Worm (Caenorhabditis elegans) whole organism, L3 larva: ENCODE measurements around the gene nipi-3.

Experiments used
- R02D3.7 ChIP-seq: fragments of 150-350 bp; optimal IDR thresholded peaks from 2 replicates; lab custom pipeline; 2014; ENCODE audit warnings: missing biosample characterization, missing genetic modification characterization
- aly-2 ChIP-seq: fragments of 150-350 bp; optimal IDR thresholded peaks from 2 replicates; lab custom pipeline; 2014; ENCODE audit warnings: missing biosample characterization, missing genetic modification characterization
- ceh-28 ChIP-seq: fragments of 150-350 bp; optimal IDR thresholded peaks from 2 replicates; lab custom pipeline; 2014; ENCODE audit warnings: missing biosample characterization, missing genetic modification reagents, missing genetic modification characterization
- ceh-82 ChIP-seq: fragments of 150-350 bp; optimal IDR thresholded peaks from 2 replicates; lab custom pipeline; 2014; ENCODE audit warnings: missing biosample characterization, missing genetic modification characterization
- daf-12 ChIP-seq: fragments of 150-350 bp; optimal IDR thresholded peaks from 2 replicates; lab custom pipeline; 2014; ENCODE audit warnings: missing biosample characterization, missing genetic modification reagents, missing genetic modification characterization
- egl-27 ChIP-seq: sonication (generic microtip); optimal IDR thresholded peaks from 4 replicates; lab custom pipeline; 2017; ENCODE audit warnings: missing biosample characterization, missing genetic modification reagents, missing genetic modification characterization
- elt-2 ChIP-seq: sonication (generic microtip); optimal IDR thresholded peaks from 2 replicates; lab custom pipeline; 2016; ENCODE audit warnings: missing genetic modification reagents, mild to moderate bottlenecking, missing genetic modification characterization, missing compliant biosample characterization
- elt-3 ChIP-seq, 3 experiments: fragments of 150-350 bp in 1 of 3; sonication (generic microtip) in 2 of 3; optimal IDR thresholded peaks; 2 replicates in 2 of 3; 4 replicates in 1 of 3; lab custom pipeline; 2014 to 2017; ENCODE audit warnings: missing biosample characterization in 3 of 3, missing genetic modification characterization in 3 of 3
- eor-1 ChIP-seq, 2 experiments: fragments of 150-350 bp; optimal IDR thresholded peaks; 2 replicates each; lab custom pipeline; 2014 to 2018; ENCODE audit warnings: missing biosample characterization in 2 of 2, missing genetic modification characterization in 2 of 2
- fkh-10 ChIP-seq: sonication (generic microtip); optimal IDR thresholded peaks from 2 replicates; lab custom pipeline; 2017; ENCODE audit warnings: missing biosample characterization, missing genetic modification reagents, missing genetic modification characterization
- fos-1 ChIP-seq: fragments of 150-350 bp; optimal IDR thresholded peaks from 2 replicates; lab custom pipeline; 2014; ENCODE audit warnings: missing biosample characterization, missing genetic modification characterization
- hmg-11 ChIP-seq: sonication (generic microtip); optimal IDR thresholded peaks from 2 replicates; lab custom pipeline; 2016; ENCODE audit warnings: missing genetic modification characterization, missing compliant biosample characterization
- jun-1 ChIP-seq: fragments of 150-350 bp; optimal IDR thresholded peaks from 2 replicates; lab custom pipeline; 2014; ENCODE audit warnings: missing biosample characterization, missing genetic modification reagents, missing genetic modification characterization
- lin-15B ChIP-seq: fragments of 150-350 bp; optimal IDR thresholded peaks from 2 replicates; lab custom pipeline; 2014; ENCODE audit warnings: missing biosample characterization, missing genetic modification characterization
- lin-39 ChIP-seq: fragments of 150-350 bp; optimal IDR thresholded peaks from 2 replicates; lab custom pipeline; 2018; ENCODE audit warnings: missing biosample characterization, missing genetic modification reagents, missing genetic modification characterization
- lsy-12 ChIP-seq: sonication (generic microtip); optimal IDR thresholded peaks from 2 replicates; lab custom pipeline; 2016; ENCODE audit warnings: mild to moderate bottlenecking, missing genetic modification characterization, missing compliant biosample characterization
- mdl-1 ChIP-seq: fragments of 150-350 bp; optimal IDR thresholded peaks from 2 replicates; lab custom pipeline; 2014; ENCODE audit warnings: missing biosample characterization, missing genetic modification characterization
- mml-1 ChIP-seq: fragments of 150-350 bp; sonication (generic microtip); optimal IDR thresholded peaks from 3 replicates; lab custom pipeline; 2014; ENCODE audit warnings: missing biosample characterization, missing genetic modification characterization
- nfya-1 ChIP-seq: sonication (generic microtip); optimal IDR thresholded peaks from 2 replicates; lab custom pipeline; 2017; ENCODE audit warnings: missing genetic modification characterization, mild to moderate bottlenecking, missing compliant biosample characterization, antibody characterized with exemption, moderate library complexity; ENCODE audit not compliant: insufficient read depth
- nhr-11 ChIP-seq: fragments of 150-350 bp; optimal IDR thresholded peaks from 2 replicates; lab custom pipeline; 2014; ENCODE audit warnings: missing biosample characterization, missing genetic modification characterization
- nhr-12 ChIP-seq: fragments of 150-350 bp; optimal IDR thresholded peaks from 2 replicates; lab custom pipeline; 2014; ENCODE audit warnings: missing biosample characterization, missing genetic modification characterization
- nhr-23 ChIP-seq: fragments of 150-350 bp; optimal IDR thresholded peaks from 2 replicates; lab custom pipeline; 2014; ENCODE audit warnings: missing biosample characterization, missing genetic modification reagents, missing genetic modification characterization
- nhr-237 ChIP-seq: fragments of 150-350 bp; optimal IDR thresholded peaks from 2 replicates; lab custom pipeline; 2014; ENCODE audit warnings: missing biosample characterization, missing genetic modification characterization
- nhr-25 ChIP-seq: sonication (generic microtip); optimal IDR thresholded peaks from 2 replicates; lab custom pipeline; 2017; ENCODE audit warnings: missing biosample characterization, missing genetic modification characterization
- nhr-43 ChIP-seq: sonication (generic microtip); optimal IDR thresholded peaks from 2 replicates; lab custom pipeline; 2016; ENCODE audit warnings: mild to moderate bottlenecking, missing genetic modification characterization, missing compliant biosample characterization; ENCODE audit not compliant: poor library complexity, severe bottlenecking
- nhr-76 ChIP-seq: fragments of 150-350 bp; sonication (generic microtip); optimal IDR thresholded peaks from 5 replicates; lab custom pipeline; 2014; ENCODE audit warnings: missing biosample characterization, missing genetic modification characterization
- nhr-77 ChIP-seq: fragments of 150-350 bp; optimal IDR thresholded peaks from 2 replicates; lab custom pipeline; 2014; ENCODE audit warnings: missing biosample characterization, missing genetic modification characterization
- pha-4 ChIP-seq: fragments of 150-350 bp; optimal IDR thresholded peaks from 2 replicates; lab custom pipeline; 2014; ENCODE audit warnings: missing biosample characterization, missing genetic modification reagents, missing genetic modification characterization
- pqm-1 ChIP-seq: fragments of 150-350 bp; optimal IDR thresholded peaks from 2 replicates; lab custom pipeline; 2017; ENCODE audit warnings: missing biosample characterization, missing genetic modification characterization, inconsistent platforms
- sea-2 ChIP-seq: fragments of 150-350 bp; sonication (generic microtip); optimal IDR thresholded peaks from 4 replicates; lab custom pipeline; 2014; ENCODE audit warnings: missing biosample characterization, missing genetic modification reagents, missing genetic modification characterization
- snpc-4 ChIP-seq: fragments of 150-350 bp; optimal IDR thresholded peaks from 2 replicates; lab custom pipeline; 2014; ENCODE audit warnings: missing biosample characterization, missing genetic modification characterization
- tbx-2 ChIP-seq: sonication (generic microtip); optimal IDR thresholded peaks from 2 replicates; lab custom pipeline; 2016; ENCODE audit warnings: mild to moderate bottlenecking, missing genetic modification characterization, missing compliant biosample characterization
- unc-39 ChIP-seq: sonication (generic microtip); optimal IDR thresholded peaks from 4 replicates; lab custom pipeline; 2017; ENCODE audit warnings: missing biosample characterization, missing genetic modification characterization
- ztf-4 ChIP-seq: fragments of 150-350 bp; optimal IDR thresholded peaks from 2 replicates; lab custom pipeline; 2014; ENCODE audit warnings: missing biosample characterization, missing genetic modification characterization

nipi-3 gene

DNA sequence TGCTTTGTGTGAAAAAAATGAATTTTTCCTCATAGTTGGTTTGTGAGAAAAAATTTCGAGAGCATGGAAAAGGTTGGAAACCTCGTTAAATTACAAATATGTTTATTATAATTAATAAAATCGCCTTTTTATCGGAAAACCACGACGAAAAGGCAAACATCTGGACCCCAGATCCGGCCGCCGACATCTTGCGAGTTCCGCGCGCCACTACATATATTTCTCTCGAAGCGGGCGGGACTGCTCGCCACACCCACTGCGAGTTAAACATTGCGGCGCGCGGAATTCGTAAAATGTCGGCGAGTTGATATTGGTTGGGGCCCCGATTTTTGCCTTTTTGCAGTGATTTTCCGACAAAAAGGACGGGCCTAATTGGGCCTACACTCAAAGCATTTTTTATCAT is 48.3 kb upstream of the nipi-3 start:
- peak; percentile 40 for TF ChIP-seq snpc-4 (tag; lab: Kevin White, UChicago)
- no peak for TF ChIP-seq jun-1 (tag; lab: Kevin White, UChicago)
- TF ChIP-seq, all 47 proteins: peak for 1

ce11 chrX:15564338-15564737 is 43.4 kb upstream of the nipi-3 start:
- TF ChIP-seq nfya-1 (tag; lab: Kevin White, UChicago), result peak; percentile 16
- TF ChIP-seq R02D3.7 (tag; lab: Kevin White, UChicago), result no peak
- no peak for TF ChIP-seq unc-39 (tag; lab: Kevin White, UChicago)
- no peak for TF ChIP-seq ztf-4
- no peak for TF ChIP-seq daf-12 (tag; lab: Kevin White, UChicago)
- TF ChIP-seq lin-39 (tag; lab: Kevin White, UChicago), result peak; percentile 59
- TF ChIP-seq nhr-11 (tag; lab: Kevin White, UChicago), result no peak
- TF ChIP-seq egl-27 (tag; lab: Kevin White, UChicago), result no peak
- TF ChIP-seq elt-3 (tag; optimal IDR thresholded peaks at IDR 0.05; lab: Kevin White, UChicago), result no peak
- no peak for TF ChIP-seq mdl-1 (tag; lab: Kevin White, UChicago)
- no peak for TF ChIP-seq sea-2 (GFP tag; lab: Kevin White, UChicago)
- TF ChIP-seq eor-1 (tag; optimal IDR thresholded peaks at IDR 0.05; lab: Kevin White, UChicago), result no peak
- no peak for TF ChIP-seq nhr-237 (tag; lab: Kevin White, UChicago)
- no peak for TF ChIP-seq ceh-82 (tag; lab: Kevin White, UChicago)
- TF ChIP-seq ceh-28 (tag; lab: Kevin White, UChicago), result no peak

DNA sequence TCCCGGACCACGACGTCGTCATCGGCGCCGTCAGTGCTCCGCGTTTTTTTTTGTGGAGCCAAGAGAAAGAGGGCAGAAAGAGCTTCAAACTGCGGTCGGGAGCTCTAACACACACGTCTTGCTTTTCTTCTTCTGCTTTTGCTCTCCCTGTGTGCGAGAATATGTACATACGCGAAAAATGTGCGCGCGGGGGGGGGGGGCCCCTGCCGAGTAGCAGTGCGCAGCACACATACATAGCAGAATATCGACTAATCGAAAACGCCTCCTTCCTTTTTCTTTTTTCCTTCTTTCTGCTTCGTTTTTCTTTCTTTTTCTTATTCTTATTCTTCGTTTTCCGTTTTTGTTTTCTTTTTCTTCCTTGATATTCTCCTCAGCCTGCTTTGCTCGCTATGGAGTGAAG is 41.1 kb upstream of the nipi-3 start:
- TF ChIP-seq sea-2 (GFP tag; lab: Kevin White, UChicago) (peak; percentile 59), nfya-1 (tag; lab: Kevin White, UChicago) (peak; percentile 67), lin-15B (tag; lab: Kevin White, UChicago) (no peak), snpc-4 (tag; lab: Kevin White, UChicago) (peak; percentile 22), fkh-10 (GFP tag; lab: Kevin White, UChicago) (peak; percentile 51), nhr-76 (tag; lab: Kevin White, UChicago) (no peak), fos-1 (no peak), nhr-23 (tag; lab: Kevin White, UChicago) (no peak), nhr-77 (tag; lab: Kevin White, UChicago) (no peak), hmg-11 (tag; lab: Kevin White, UChicago) (peak; percentile 87), lsy-12 (peak; percentile 11), lin-39 (tag; lab: Kevin White, UChicago) (peak; percentile 67)

DNA sequence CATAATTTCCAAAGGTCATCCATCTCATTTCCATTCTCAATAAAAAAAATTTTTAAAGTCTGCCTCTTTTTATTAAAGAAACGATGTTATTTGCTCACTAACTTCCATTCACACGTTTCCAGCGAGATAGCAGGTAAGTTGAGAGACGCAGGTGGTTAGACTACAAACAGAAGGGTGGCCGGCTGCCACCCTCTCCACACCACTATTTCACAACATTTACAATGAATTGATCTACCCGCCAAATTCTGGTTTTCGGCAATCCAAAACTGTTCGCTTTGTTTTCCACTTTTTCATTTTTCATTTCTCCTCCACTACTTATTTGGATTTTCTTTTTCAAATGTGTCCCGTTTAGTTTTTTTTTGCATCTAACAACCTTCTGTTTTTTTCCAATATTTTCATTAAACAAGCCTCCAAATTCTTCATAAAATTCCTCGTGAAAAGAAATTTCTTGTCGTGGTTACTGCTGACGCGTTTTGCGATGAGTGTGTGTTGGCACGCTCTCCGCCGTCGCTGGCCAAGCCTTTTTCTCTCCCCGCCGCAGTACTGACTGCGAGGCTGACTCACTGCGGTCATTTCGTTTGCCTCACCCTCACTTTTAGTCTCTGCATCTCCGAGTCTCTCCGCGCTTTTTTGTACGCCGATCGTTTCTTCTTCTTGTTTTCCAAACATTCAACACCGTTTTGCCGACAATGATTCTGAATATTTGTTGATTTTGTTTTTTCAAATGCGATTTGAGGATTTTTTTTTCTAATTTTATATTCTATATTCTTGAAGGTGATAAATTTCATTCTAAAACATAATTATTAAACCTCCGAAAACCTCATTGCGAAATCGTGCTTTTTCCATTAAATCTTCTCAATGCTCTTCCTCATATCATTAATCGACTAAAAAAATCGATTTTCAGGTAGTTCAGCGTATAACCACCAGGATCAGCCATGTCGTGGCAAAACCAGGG is 39.5 kb upstream of the nipi-3 start, which contains the start of gene dyn-1:
dyn-1 (plus strand) TSS at position 905 of the 955 bp plus-strand sequence.
- peak; percentile 47 for TF ChIP-seq lsy-12
- no peak for TF ChIP-seq aly-2 (tag; lab: Kevin White, UChicago)
- TF ChIP-seq mdl-1 (tag; lab: Kevin White, UChicago), result no peak
- TF ChIP-seq nhr-23 (tag; lab: Kevin White, UChicago), result peak; percentile 69
- peak; percentile 62 for TF ChIP-seq pha-4 (tag; lab: Kevin White, UChicago)
- TF ChIP-seq jun-1 (tag; lab: Kevin White, UChicago), result peak; percentile 29
- TF ChIP-seq hmg-11 (tag; lab: Kevin White, UChicago), result peak; percentile 48
- peak; percentile 88 for TF ChIP-seq nhr-25
- TF ChIP-seq pqm-1 (tag; lab: Kevin White, UChicago), result peak; percentile 3
- TF ChIP-seq lin-39 (tag; lab: Kevin White, UChicago), result peak; percentile 21
- TF ChIP-seq nhr-12, result no peak
- TF ChIP-seq elt-2 (tag; lab: Kevin White, UChicago), result peak; percentile 52
- TF ChIP-seq mml-1 (tag; lab: Kevin White, UChicago), result no peak
- TF ChIP-seq lin-15B (tag; lab: Kevin White, UChicago), result peak; percentile 39
- peak; percentile 80 for TF ChIP-seq snpc-4 (tag; lab: Kevin White, UChicago)
- TF ChIP-seq nfya-1 (tag; lab: Kevin White, UChicago), result peak; percentile 66
- peak; percentile 9 for TF ChIP-seq ceh-28 (tag; lab: Kevin White, UChicago)
- TF ChIP-seq fos-1, result peak; percentile 49
- peak; percentile 65 for TF ChIP-seq nhr-43 (tag; lab: Kevin White, UChicago)
- peak; percentile 22 for TF ChIP-seq tbx-2
- peak; percentile 8 for TF ChIP-seq R02D3.7 (tag; lab: Kevin White, UChicago)
